Worm (Caenorhabditis elegans) whole organism, young adult: ENCODE measurements around the gene nlp-67.
A peak's percentile ranks its signal among the peaks of the same experiment; 100 is the strongest.

ENCODE experiments used
- Y53G8AR.9 ChIP-seq: fragments of 200-800 bp; sonication (Bioruptor generic); conservative IDR thresholded peaks from 2 replicates; pipeline ENCODE4 v1.3.6; 2022; ENCODE audit warnings: missing genetic modification reagents, missing genetic modification characterization, missing compliant biosample characterization
- Y56A3A.18 ChIP-seq: fragments of 200-800 bp; sonication (Bioruptor generic); IDR thresholded peaks from 2 replicates; pipeline ENCODE4 v1.3.6; 2022; ENCODE audit warnings: missing genetic modification reagents, missing genetic modification characterization, missing compliant biosample characterization
- ama-1 ChIP-seq, 3 experiments: fragments of 150-350 bp in 1 of 3; sonication (generic microtip) in 2 of 3; optimal IDR thresholded peaks; 2 replicates each; lab custom pipeline; 2014 to 2018; ENCODE audit warnings: missing biosample characterization in 2 of 3, missing genetic modification characterization in 2 of 3, missing genetic modification reagents in 2 of 3
- bed-2 ChIP-seq: fragments of 200-800 bp; sonication (Bioruptor generic); IDR thresholded peaks from 2 replicates; pipeline ENCODE4 v1.3.6; 2022; ENCODE audit warnings: missing genetic modification reagents, missing genetic modification characterization, missing compliant biosample characterization
- cebp-2 ChIP-seq: fragments of 200-800 bp; sonication (Bioruptor generic); IDR thresholded peaks from 2 replicates; pipeline ENCODE4 v1.3.6; 2022; ENCODE audit warnings: missing genetic modification characterization, missing compliant biosample characterization
- ceh-27 ChIP-seq: fragments of 200-800 bp; sonication (Bioruptor generic); optimal IDR thresholded peaks from 2 replicates; lab custom pipeline; 2018; ENCODE audit warnings: mild to moderate bottlenecking, missing genetic modification characterization, moderate library complexity, missing compliant biosample characterization
- lin-35 ChIP-seq, 3 experiments: fragments of 150-350 bp in 2 of 3; sonication (generic microtip) in 1 of 3; optimal IDR thresholded peaks; 2 replicates each; lab custom pipeline; 2014 to 2018; ENCODE audit warnings: missing biosample characterization in 3 of 3, missing genetic modification characterization in 3 of 3, missing genetic modification reagents in 3 of 3
- mxl-1 ChIP-seq: sonication (generic microtip); optimal IDR thresholded peaks from 2 replicates; lab custom pipeline; 2016; ENCODE audit warnings: missing genetic modification characterization, missing compliant biosample characterization
- nhr-90 ChIP-seq: sonication (generic microtip); optimal IDR thresholded peaks from 2 replicates; lab custom pipeline; 2016; ENCODE audit warnings: missing genotype, mild to moderate bottlenecking, missing genetic modification characterization, missing compliant biosample characterization
- pha-4 ChIP-seq: fragments of 150-350 bp; sonication (generic microtip); optimal IDR thresholded peaks from 2 replicates; lab custom pipeline; 2014; ENCODE audit warnings: missing biosample characterization, missing genetic modification reagents, missing genetic modification characterization
- snpc-1.1 ChIP-seq: sonication (generic microtip); optimal IDR thresholded peaks from 2 replicates; lab custom pipeline; 2017; ENCODE audit warnings: missing genetic modification characterization, mild to moderate bottlenecking, missing compliant biosample characterization, antibody characterized with exemption, moderate library complexity, missing genotype, missing genetic modification reagents; ENCODE audit not compliant: insufficient read depth
- unc-130 ChIP-seq: sonication (generic microtip); optimal IDR thresholded peaks from 2 replicates; lab custom pipeline; 2016; ENCODE audit warnings: missing genetic modification reagents, missing genetic modification characterization, missing compliant biosample characterization
- unc-62 ChIP-seq: fragments of 150-350 bp; optimal IDR thresholded peaks from 2 replicates; lab custom pipeline; 2014; ENCODE audit warnings: missing biosample characterization, missing genetic modification reagents, missing genetic modification characterization
- ztf-18 ChIP-seq: sonication (generic microtip); optimal IDR thresholded peaks from 2 replicates; lab custom pipeline; 2016; ENCODE audit warnings: missing genotype, mild to moderate bottlenecking, missing genetic modification characterization, missing compliant biosample characterization

DNA sequence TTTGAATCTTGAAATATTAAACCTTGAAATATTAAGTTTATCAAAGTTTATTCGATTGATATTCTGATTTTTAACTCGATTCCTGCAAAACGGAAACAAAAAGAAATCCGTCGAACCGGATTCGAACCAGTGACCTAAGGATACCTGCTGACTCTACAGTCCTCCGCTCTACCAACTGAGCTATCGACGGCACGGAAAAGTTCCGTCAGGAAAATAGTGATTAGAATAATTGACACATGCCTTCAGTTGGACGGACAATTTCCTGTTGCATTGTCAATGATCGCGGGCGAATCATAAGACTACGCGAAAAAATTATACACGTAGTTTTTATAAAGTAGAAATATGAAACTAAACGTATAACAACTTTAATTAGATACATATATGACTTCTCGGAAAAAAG lies 25.0 kb downstream of the nlp-67 start:
- TF ChIP-seq unc-62 (GFP tag; lab: Kevin White, UChicago) = no peak
- no peak for TF ChIP-seq snpc-1.1 (tag; lab: Kevin White, UChicago)
- TF ChIP-seq bed-2 (GFP tag; lab: Robert Waterston, UW) = no peak
- no peak for TF ChIP-seq Y53G8AR.9
- TF ChIP-seq lin-35 (GFP tag; optimal IDR thresholded peaks at IDR 0.05; lab: Kevin White, UChicago) = no peak
- TF ChIP-seq mxl-1 = no peak
- no peak for TF ChIP-seq pha-4 (tag; lab: Kevin White, UChicago)
- no peak for TF ChIP-seq ceh-27 (GFP tag; lab: Kevin White, UChicago)
- TF ChIP-seq nhr-90 = no peak
- no peak for TF ChIP-seq ama-1 (optimal IDR thresholded peaks at IDR 0.05; lab: Kevin White, UChicago)
- TF ChIP-seq ama-1 (GFP tag; optimal IDR thresholded peaks at IDR 0.05; lab: Kevin White, UChicago) = no peak
- TF ChIP-seq cebp-2 (GFP tag; lab: Robert Waterston, UW) = 0 out of 2 replicates have a peak, but pooled peaks have one; percentile 65
- TF ChIP-seq unc-130 = no peak
- TF ChIP-seq Y56A3A.18 (GFP tag; lab: Robert Waterston, UW) = no peak
- TF ChIP-seq ztf-18 (tag; lab: Kevin White, UChicago) = no peak
